Worm (Caenorhabditis elegans) whole organism, late embryonic: Measurements from ENCODE around the gene W03B1.9.

Experiments
- C08G9.2 ChIP-seq: sonication (generic microtip); optimal IDR thresholded peaks from 2 replicates; lab custom pipeline; 2016; ENCODE audit warnings: mild to moderate bottlenecking, missing genetic modification characterization, moderate library complexity, missing compliant biosample characterization
- F13H6.1 ChIP-seq: sonication (generic microtip); optimal IDR thresholded peaks from 2 replicates; lab custom pipeline; 2016; ENCODE audit warnings: missing genetic modification characterization, missing compliant biosample characterization
- K09A11.1 ChIP-seq: sonication (generic microtip); optimal IDR thresholded peaks from 2 replicates; lab custom pipeline; 2017; ENCODE audit warnings: antibody characterized with exemption, mild to moderate bottlenecking, missing genetic modification characterization, missing compliant biosample characterization; ENCODE audit not compliant: insufficient read depth
- Y22D7AL.16 ChIP-seq: sonication (generic microtip); optimal IDR thresholded peaks from 2 replicates; lab custom pipeline; 2016; ENCODE audit warnings: missing genetic modification characterization, missing compliant biosample characterization
- ahr-1 ChIP-seq: sonication (generic microtip); optimal IDR thresholded peaks from 2 replicates; lab custom pipeline; 2016; ENCODE audit warnings: missing genetic modification characterization, missing compliant biosample characterization
- ceh-14 ChIP-seq: sonication (generic microtip); optimal IDR thresholded peaks from 2 replicates; lab custom pipeline; 2016; ENCODE audit warnings: missing genotype, missing genetic modification characterization, missing compliant biosample characterization
- ceh-19 ChIP-seq: fragments of 200-800 bp; sonication (Bioruptor generic); optimal IDR thresholded peaks from 2 replicates; lab custom pipeline; 2018; ENCODE audit warnings: mild to moderate bottlenecking, missing genetic modification characterization, missing compliant biosample characterization
- ceh-22 ChIP-seq: sonication (generic microtip); optimal IDR thresholded peaks from 2 replicates; lab custom pipeline; 2017; ENCODE audit warnings: missing biosample characterization, missing genetic modification characterization
- ceh-24 ChIP-seq: sonication (generic microtip); optimal IDR thresholded peaks from 2 replicates; lab custom pipeline; 2016; ENCODE audit warnings: mild to moderate bottlenecking, missing genetic modification characterization, missing compliant biosample characterization
- ceh-34 ChIP-seq: sonication (generic microtip); optimal IDR thresholded peaks from 2 replicates; lab custom pipeline; 2016; ENCODE audit warnings: mild to moderate bottlenecking, missing genetic modification characterization, missing compliant biosample characterization
- ceh-45 ChIP-seq: fragments of 200-800 bp; sonication (Bioruptor generic); IDR thresholded peaks from 2 replicates; pipeline ENCODE4 v1.3.6; 2022; ENCODE audit warnings: missing genetic modification reagents, missing genetic modification characterization, missing compliant biosample characterization
- ceh-48 ChIP-seq: sonication (generic microtip); optimal IDR thresholded peaks from 2 replicates; lab custom pipeline; 2016; ENCODE audit warnings: missing genetic modification characterization, inconsistent platforms, missing compliant biosample characterization
- ceh-9 ChIP-seq: sonication (generic microtip); optimal IDR thresholded peaks from 2 replicates; lab custom pipeline; 2016; ENCODE audit warnings: mild to moderate bottlenecking, missing genetic modification characterization, inconsistent platforms, missing compliant biosample characterization
- che-1 ChIP-seq: sonication (generic microtip); optimal IDR thresholded peaks from 2 replicates; lab custom pipeline; 2016; ENCODE audit warnings: mild to moderate bottlenecking, missing genetic modification characterization, missing compliant biosample characterization
- dve-1 ChIP-seq: sonication (generic microtip); optimal IDR thresholded peaks from 2 replicates; lab custom pipeline; 2017; ENCODE audit warnings: antibody characterized with exemption, mild to moderate bottlenecking, missing genetic modification characterization, missing compliant biosample characterization
- ets-4 ChIP-seq: sonication (generic microtip); optimal IDR thresholded peaks from 2 replicates; lab custom pipeline; 2016; ENCODE audit warnings: missing genetic modification characterization, missing compliant biosample characterization
- fax-1 ChIP-seq: sonication (generic microtip); optimal IDR thresholded peaks from 2 replicates; lab custom pipeline; 2016; ENCODE audit warnings: missing genotype, missing genetic modification characterization, missing compliant biosample characterization
- fkh-10 ChIP-seq: fragments of 150-350 bp; optimal IDR thresholded peaks from 2 replicates; lab custom pipeline; 2014; ENCODE audit warnings: missing biosample characterization, missing genetic modification reagents, missing genetic modification characterization
- fkh-6 ChIP-seq: sonication (generic microtip); optimal IDR thresholded peaks from 2 replicates; lab custom pipeline; 2016; ENCODE audit warnings: missing genetic modification characterization, missing compliant biosample characterization
- hlh-13 ChIP-seq: fragments of 200-800 bp; sonication (Bioruptor generic); optimal IDR thresholded peaks from 2 replicates; lab custom pipeline; 2018; ENCODE audit warnings: mild to moderate bottlenecking, missing genetic modification characterization, missing compliant biosample characterization
- hlh-6 ChIP-seq: sonication (generic microtip); optimal IDR thresholded peaks from 2 replicates; lab custom pipeline; 2016; ENCODE audit warnings: missing genotype, missing genetic modification characterization, missing compliant biosample characterization
- hlh-8 ChIP-seq: sonication (generic microtip); optimal IDR thresholded peaks from 2 replicates; lab custom pipeline; 2016; ENCODE audit warnings: missing genotype, missing genetic modification characterization, missing compliant biosample characterization
- lim-6 ChIP-seq: sonication (generic microtip); optimal IDR thresholded peaks from 2 replicates; lab custom pipeline; 2016; ENCODE audit warnings: missing genetic modification characterization, missing compliant biosample characterization
- nhr-232 ChIP-seq: sonication (generic microtip); optimal IDR thresholded peaks from 2 replicates; lab custom pipeline; 2016; ENCODE audit warnings: missing genetic modification characterization, missing compliant biosample characterization
- odd-2 ChIP-seq: sonication (generic microtip); optimal IDR thresholded peaks from 2 replicates; lab custom pipeline; 2017; ENCODE audit warnings: antibody characterized with exemption, mild to moderate bottlenecking, missing genetic modification characterization, missing compliant biosample characterization
- pax-1 ChIP-seq: fragments of 150-350 bp; optimal IDR thresholded peaks from 2 replicates; lab custom pipeline; 2014; ENCODE audit warnings: missing biosample characterization, missing genetic modification characterization
- pha-2 ChIP-seq: sonication (generic microtip); optimal IDR thresholded peaks from 2 replicates; lab custom pipeline; 2017; ENCODE audit warnings: mild to moderate bottlenecking, missing genetic modification characterization, missing compliant biosample characterization
- ref-2 ChIP-seq: sonication (generic microtip); optimal IDR thresholded peaks from 2 replicates; lab custom pipeline; 2016; ENCODE audit warnings: missing genetic modification characterization, missing compliant biosample characterization
- rnt-1 ChIP-seq: sonication (generic microtip); optimal IDR thresholded peaks from 2 replicates; lab custom pipeline; 2016; ENCODE audit warnings: missing genetic modification characterization, missing compliant biosample characterization
- sox-4 ChIP-seq: sonication (generic microtip); optimal IDR thresholded peaks from 2 replicates; lab custom pipeline; 2017; ENCODE audit warnings: mild to moderate bottlenecking, missing genetic modification characterization, inconsistent platforms, missing compliant biosample characterization
- syd-9 ChIP-seq: sonication (generic microtip); optimal IDR thresholded peaks from 2 replicates; lab custom pipeline; 2016; ENCODE audit warnings: mild to moderate bottlenecking, missing genetic modification characterization, moderate library complexity, missing compliant biosample characterization
- ttx-3 ChIP-seq: sonication (generic microtip); optimal IDR thresholded peaks from 2 replicates; lab custom pipeline; 2016; ENCODE audit warnings: missing genetic modification reagents, missing genetic modification characterization, missing compliant biosample characterization
- unc-3 ChIP-seq, 2 experiments: fragments of 200-800 bp in 1 of 2; sonication (Bioruptor generic) in 1 of 2; sonication (generic microtip) in 1 of 2; conservative IDR thresholded peaks in 1 of 2; optimal IDR thresholded peaks in 1 of 2; 2 replicates each; pipeline versions ENCODE4 v1.3.6 to Lab custom; 2016 to 2022; ENCODE audit warnings: missing compliant biosample characterization in 2 of 2, missing genetic modification characterization in 2 of 2, missing genetic modification reagents in 1 of 2
- unc-55 ChIP-seq: sonication (generic microtip); optimal IDR thresholded peaks from 2 replicates; lab custom pipeline; 2017; ENCODE audit warnings: missing biosample characterization, missing genetic modification reagents, missing genetic modification characterization
- zip-5 ChIP-seq: sonication (generic microtip); optimal IDR thresholded peaks from 2 replicates; lab custom pipeline; 2016; ENCODE audit warnings: missing genetic modification characterization, missing compliant biosample characterization

W03B1.9 gene

DNA sequence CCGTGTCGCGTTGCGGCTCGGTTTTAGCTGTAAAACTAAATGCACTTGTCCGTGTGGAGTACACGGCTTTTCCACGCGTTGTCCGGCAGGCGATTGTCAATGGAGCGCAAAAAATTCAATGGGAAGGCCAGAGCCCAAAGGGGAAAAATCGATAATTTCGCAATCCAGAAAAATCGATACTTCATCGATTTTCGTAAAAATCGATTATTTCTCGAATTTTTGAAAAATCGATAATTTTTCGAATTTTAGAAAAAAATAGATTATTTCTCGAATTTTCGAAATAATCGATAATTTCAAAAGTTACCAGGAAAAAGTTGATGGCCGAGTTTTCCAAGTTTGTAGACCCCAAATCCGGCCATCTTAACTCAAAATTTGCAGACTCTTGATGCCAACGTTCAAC lies 37.3 kb downstream of the W03B1.9 start:
- TF ChIP-seq sox-4 (tag; lab: Kevin White, UChicago) (no peak), pha-2 (tag; lab: Kevin White, UChicago) (no peak), ets-4 (tag; lab: Kevin White, UChicago) (no peak), ceh-14 (tag; lab: Kevin White, UChicago) (no peak), che-1 (tag; lab: Kevin White, UChicago) (no peak), ceh-19 (no peak)
- TF ChIP-seq, all 69 proteins: peak for 0

DNA sequence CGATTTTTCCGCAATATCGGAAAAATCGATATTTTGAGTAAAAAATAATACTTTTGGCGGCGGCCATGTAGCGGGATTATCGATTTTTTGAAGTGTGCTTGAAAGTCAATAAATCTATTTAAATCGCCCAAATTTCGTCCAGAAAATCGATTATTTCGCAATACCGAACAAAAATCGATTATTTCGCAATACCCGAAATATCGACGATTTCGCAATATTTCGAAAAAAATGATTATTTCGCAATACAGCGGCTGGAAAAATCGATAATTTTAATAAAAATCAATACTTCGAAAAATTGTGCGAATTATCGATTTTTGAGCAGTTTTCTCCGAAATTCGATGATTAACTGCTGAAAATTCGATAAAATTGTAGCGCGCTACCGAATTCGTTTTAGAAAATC lies 38.7 kb downstream of the W03B1.9 start:
- no peak for TF ChIP-seq ceh-22
- no peak for TF ChIP-seq fax-1 (tag; lab: Kevin White, UChicago)
- TF ChIP-seq hlh-13 (GFP tag; lab: Kevin White, UChicago): no peak
- no peak for TF ChIP-seq ttx-3 (tag; lab: Kevin White, UChicago)
- no peak for TF ChIP-seq K09A11.1 (tag; lab: Kevin White, UChicago)
- no peak for TF ChIP-seq ets-4 (tag; lab: Kevin White, UChicago)
- TF ChIP-seq ceh-19: no peak
- no peak for TF ChIP-seq F13H6.1
- no peak for TF ChIP-seq hlh-6 (tag; lab: Kevin White, UChicago)
- no peak for TF ChIP-seq fkh-6 (tag; lab: Kevin White, UChicago)
- TF ChIP-seq C08G9.2 (tag; lab: Kevin White, UChicago): no peak
- TF ChIP-seq hlh-8: no peak
- TF ChIP-seq ceh-9 (tag; lab: Kevin White, UChicago): no peak
- no peak for TF ChIP-seq che-1 (tag; lab: Kevin White, UChicago)
- no peak for TF ChIP-seq ref-2 (tag; lab: Kevin White, UChicago)

DNA sequence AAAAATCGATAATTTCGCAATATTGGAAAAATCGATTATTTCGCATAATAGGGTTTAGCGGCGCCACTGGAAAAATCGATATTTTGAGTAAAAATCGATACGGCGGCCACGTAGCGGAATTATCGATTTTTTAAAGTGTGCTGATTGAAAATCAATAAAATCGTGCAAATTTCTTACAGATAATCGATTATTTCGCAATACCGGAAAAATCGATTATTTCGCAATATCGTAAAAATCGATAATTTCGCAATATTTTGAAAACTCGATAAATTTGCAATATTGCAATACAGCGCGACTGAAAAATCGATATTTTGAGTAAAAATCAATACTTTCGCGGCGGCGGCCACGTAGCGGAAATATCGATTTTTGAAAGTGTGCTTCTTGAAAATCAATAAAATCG lies 39.1 kb downstream of the W03B1.9 start:
- TF ChIP-seq ceh-48 (tag; lab: Kevin White, UChicago) (peak; percentile 40), fkh-10 (no peak)
- TF ChIP-seq, all 69 proteins: peak for 1

DNA sequence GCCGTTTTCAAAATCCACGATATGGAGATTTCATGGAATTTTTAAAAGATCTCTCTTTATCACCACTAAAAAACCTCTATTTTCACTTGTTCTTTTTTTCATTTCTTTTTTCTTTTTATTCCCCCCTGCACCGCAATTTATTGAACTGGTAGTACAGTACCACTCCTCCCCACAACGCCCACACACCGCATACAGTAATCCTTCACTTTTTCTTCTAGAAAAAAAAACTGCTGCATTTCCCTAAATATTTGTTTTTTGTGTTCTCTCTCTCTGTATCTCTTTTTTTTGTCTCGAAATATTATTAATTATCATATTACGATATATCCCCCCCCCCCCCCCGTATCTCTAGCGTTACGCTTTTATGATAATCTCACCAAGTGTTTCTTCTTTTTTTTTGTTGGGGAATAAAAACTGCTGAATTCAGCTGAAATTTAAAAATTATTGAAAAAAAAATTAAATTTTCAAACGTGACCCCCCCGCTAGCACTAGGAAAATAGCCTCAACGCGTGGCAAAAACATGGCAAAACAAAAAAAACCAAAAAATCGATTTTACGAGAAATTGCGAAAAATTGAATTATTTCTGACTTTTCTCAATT lies 39.9 kb downstream of the W03B1.9 start, which contains the start of gene Y24D9B.1:
Gene Y24D9B.1, plus strand, starts transcription at position 546 of the 596 bp plus-strand sequence.
- TF ChIP-seq ahr-1 (tag; lab: Kevin White, UChicago) (no peak), pax-1 (tag; lab: Kevin White, UChicago) (no peak), unc-55 (no peak), dve-1 (tag; lab: Kevin White, UChicago) (no peak), rnt-1 (tag; lab: Kevin White, UChicago) (no peak), ceh-45 (GFP tag; lab: Robert Waterston, UW) (no peak), ceh-24 (tag; lab: Kevin White, UChicago) (no peak), nhr-232 (no peak), Y22D7AL.16 (tag; lab: Kevin White, UChicago) (no peak), lim-6 (no peak), ceh-48 (tag; lab: Kevin White, UChicago) (no peak), ttx-3 (tag; lab: Kevin White, UChicago) (no peak), odd-2 (no peak), syd-9 (tag; lab: Kevin White, UChicago) (no peak), unc-3 (GFP tag; conservative IDR thresholded peaks at IDR 0.05; lab: Robert Waterston, UW) (no peak), unc-3 (tag; optimal IDR thresholded peaks at IDR 0.05; lab: Kevin White, UChicago) (no peak), fkh-10 (no peak), fax-1 (tag; lab: Kevin White, UChicago) (no peak), hlh-8 (no peak), ceh-34 (tag; lab: Kevin White, UChicago) (no peak), zip-5 (tag; lab: Kevin White, UChicago) (no peak)
